Fruit fly (Drosophila melanogaster) whole organism, embryonic: Measurements from ENCODE around the gene CG31265.

Experiments used
- Asciz ChIP-seq: fragments of 200-800 bp; sonication (Bioruptor generic); optimal IDR thresholded peaks from 2 replicates; lab custom pipeline; 2017; ENCODE audit warnings: missing biosample characterization, mild to moderate bottlenecking, missing genetic modification characterization, missing genetic modification reagents
- Atf3 ChIP-seq: fragments of 200-800 bp; sonication (Bioruptor generic); optimal IDR thresholded peaks from 3 replicates; lab custom pipeline; 2016; ENCODE audit warnings: missing biosample characterization, missing genetic modification characterization
- CG10267 ChIP-seq: fragments of 200-800 bp; sonication (Bioruptor generic); optimal IDR thresholded peaks from 2 replicates; lab custom pipeline; 2018; ENCODE audit warnings: missing biosample characterization, mild to moderate bottlenecking, missing genetic modification characterization, moderate library complexity
- CG12104 ChIP-seq: fragments of 200-800 bp; sonication (Bioruptor generic); optimal IDR thresholded peaks from 3 replicates; lab custom pipeline; 2016; ENCODE audit warnings: missing biosample characterization, missing genetic modification characterization
- CG1233 ChIP-seq: fragments of 200-800 bp; sonication (Bioruptor generic); optimal IDR thresholded peaks from 4 replicates; lab custom pipeline; 2018; ENCODE audit warnings: missing biosample characterization, mild to moderate bottlenecking, missing genetic modification characterization
- CG12391 ChIP-seq: fragments of 200-800 bp; sonication (Bioruptor generic); optimal IDR thresholded peaks from 3 replicates; lab custom pipeline; 2018; ENCODE audit warnings: missing biosample characterization, mild to moderate bottlenecking, missing genetic modification characterization, moderate library complexity
- CG13624 ChIP-seq: fragments of 200-800 bp; sonication (Bioruptor generic); optimal IDR thresholded peaks from 2 replicates; lab custom pipeline; 2016; ENCODE audit warnings: missing biosample characterization, missing genetic modification characterization
- CG14710 ChIP-seq: fragments of 200-800 bp; sonication (Bioruptor generic); optimal IDR thresholded peaks from 3 replicates; lab custom pipeline; 2019; ENCODE audit warnings: missing biosample characterization, mild to moderate bottlenecking, missing genetic modification characterization, moderate library complexity
- CG17186 ChIP-seq: fragments of 200-800 bp; sonication (Bioruptor generic); optimal IDR thresholded peaks from 3 replicates; lab custom pipeline; 2017; ENCODE audit warnings: missing biosample characterization, missing genetic modification reagents, missing genetic modification characterization
- CG18476 ChIP-seq: fragments of 200-800 bp; sonication (Bioruptor generic); optimal IDR thresholded peaks from 2 replicates; lab custom pipeline; 2016; ENCODE audit warnings: missing biosample characterization, mild to moderate bottlenecking, missing genetic modification characterization
- CG2120 ChIP-seq: fragments of 200-800 bp; sonication (Bioruptor generic); optimal IDR thresholded peaks from 3 replicates; lab custom pipeline; 2016; ENCODE audit warnings: missing biosample characterization, missing genetic modification characterization
- CG2889 ChIP-seq: fragments of 200-800 bp; sonication (Bioruptor generic); IDR thresholded peaks from 3 replicates; pipeline ENCODE4 v1.3.6; 2022; ENCODE audit warnings: missing biosample characterization, missing genetic modification characterization
- CG30020 ChIP-seq: fragments of 200-800 bp; optimal IDR thresholded peaks from 2 replicates; lab custom pipeline; 2019; ENCODE audit warnings: missing biosample characterization, mild to moderate bottlenecking, missing genetic modification characterization, moderate library complexity
- CG31224 ChIP-seq: fragments of 200-800 bp; sonication (Bioruptor generic); IDR thresholded peaks from 2 replicates; pipeline ENCODE4 v1.3.6; 2022; ENCODE audit warnings: missing biosample characterization, missing genetic modification characterization
- CG34422 ChIP-seq: fragments of 200-800 bp; sonication (Bioruptor generic); IDR thresholded peaks from 3 replicates; pipeline ENCODE4 v1.3.6; 2022; ENCODE audit warnings: missing biosample characterization, missing genetic modification characterization
- CG3726 ChIP-seq: fragments of 200-800 bp; sonication (Bioruptor generic); IDR thresholded peaks from 3 replicates; pipeline ENCODE4, ENCODE4 v1.3.6; 2022; ENCODE audit warnings: missing biosample characterization, missing genetic modification characterization
- CG3995 ChIP-seq: fragments of 200-800 bp; sonication (Bioruptor generic); optimal IDR thresholded peaks from 3 replicates; lab custom pipeline; 2016; ENCODE audit warnings: missing biosample characterization, missing genetic modification characterization
- CG43689 ChIP-seq: fragments of 200-800 bp; sonication (Bioruptor generic); IDR thresholded peaks from 2 replicates; pipeline ENCODE4 v1.3.6; 2022; ENCODE audit warnings: missing biosample characterization, missing genetic modification characterization
- CG5953 ChIP-seq: fragments of 200-800 bp; sonication (Bioruptor generic); IDR thresholded peaks from 2 replicates; pipeline ENCODE4 v1.3.6; 2022; ENCODE audit warnings: missing biosample characterization, missing genetic modification characterization
- CG8281 ChIP-seq: fragments of 200-800 bp; sonication (Bioruptor generic); optimal IDR thresholded peaks from 2 replicates; lab custom pipeline; 2018; ENCODE audit warnings: missing biosample characterization, mild to moderate bottlenecking, missing genetic modification characterization, moderate library complexity
- CG8388 ChIP-seq: fragments of 200-800 bp; sonication (Bioruptor generic); optimal IDR thresholded peaks from 2 replicates; lab custom pipeline; 2019; ENCODE audit warnings: missing biosample characterization, mild to moderate bottlenecking, missing genetic modification characterization, moderate library complexity
- CG8944 ChIP-seq: fragments of 200-800 bp; sonication (Bioruptor generic); optimal IDR thresholded peaks from 3 replicates; lab custom pipeline; 2016; ENCODE audit warnings: missing biosample characterization, missing genetic modification characterization
- CG9609 ChIP-seq: fragments of 200-800 bp; sonication (Bioruptor generic); optimal IDR thresholded peaks from 3 replicates; lab custom pipeline; 2016; ENCODE audit warnings: missing biosample characterization, missing genetic modification characterization
- CoRest ChIP-seq: fragments of 200-800 bp; sonication (Bioruptor generic); optimal IDR thresholded peaks from 3 replicates; lab custom pipeline; 2018; ENCODE audit warnings: missing biosample characterization, mild to moderate bottlenecking, missing genetic modification characterization, moderate library complexity
- D19B ChIP-seq: fragments of 200-800 bp; sonication (Bioruptor generic); optimal IDR thresholded peaks from 2 replicates; lab custom pipeline; 2017; ENCODE audit warnings: missing biosample characterization, mild to moderate bottlenecking, missing genetic modification characterization
- Dfd ChIP-seq, 2 experiments: fragments of >200 bp; optimal IDR thresholded peaks; 2 replicates each; lab custom pipeline; 2017; ENCODE audit warnings: missing biosample characterization in 2 of 2, missing genetic modification characterization in 2 of 2
- Hand ChIP-seq: fragments of 200-800 bp; sonication (Bioruptor generic); optimal IDR thresholded peaks from 2 replicates; lab custom pipeline; 2017; ENCODE audit warnings: mild to moderate bottlenecking, missing biosample characterization, missing genetic modification reagents, missing genetic modification characterization
- HmgZ ChIP-seq: fragments of 200-800 bp; sonication (Bioruptor generic); optimal IDR thresholded peaks from 2 replicates; lab custom pipeline; 2018; ENCODE audit warnings: missing biosample characterization, mild to moderate bottlenecking, missing genetic modification characterization
- Oaz ChIP-seq: fragments of 200-800 bp; sonication (Bioruptor generic); IDR thresholded peaks from 2 replicates; pipeline ENCODE4 v1.3.6; 2022; ENCODE audit warnings: missing biosample characterization, missing genetic modification characterization
- PHDP ChIP-seq: fragments of 200-800 bp; sonication (Bioruptor generic); optimal IDR thresholded peaks from 3 replicates; lab custom pipeline; 2018; ENCODE audit warnings: missing biosample characterization, mild to moderate bottlenecking, missing genetic modification characterization, moderate library complexity
- Scr ChIP-seq: fragments of 200-800 bp; sonication (Bioruptor generic); IDR thresholded peaks from 2 replicates; pipeline ENCODE4 v1.3.6; 2022; ENCODE audit warnings: missing biosample characterization, missing genetic modification characterization; ENCODE audit not compliant: partially characterized antibody
- Side ChIP-seq: fragments of 200-800 bp; sonication (Bioruptor generic); optimal IDR thresholded peaks from 2 replicates; lab custom pipeline; 2016; ENCODE audit warnings: missing biosample characterization, missing genetic modification characterization
- Spps ChIP-seq: fragments of 200-800 bp; sonication (Bioruptor generic); optimal IDR thresholded peaks from 2 replicates; lab custom pipeline; 2018; ENCODE audit warnings: missing biosample characterization, mild to moderate bottlenecking, missing genetic modification characterization
- abd-A ChIP-seq: fragments of 200-800 bp; sonication (Bioruptor generic); optimal IDR thresholded peaks from 3 replicates; lab custom pipeline; 2019; ENCODE audit warnings: missing biosample characterization, mild to moderate bottlenecking, missing genetic modification characterization, moderate library complexity
- ac ChIP-seq: fragments of 200-800 bp; sonication (Bioruptor generic); optimal IDR thresholded peaks from 3 replicates; lab custom pipeline; 2017; ENCODE audit warnings: missing biosample characterization, mild to moderate bottlenecking, missing genetic modification characterization
- bab2 ChIP-seq: fragments of 200-800 bp; sonication (Bioruptor generic); optimal IDR thresholded peaks from 2 replicates; lab custom pipeline; 2016; ENCODE audit warnings: missing biosample characterization, missing genetic modification characterization
- bcd ChIP-seq: fragments of 200-800 bp; sonication (Bioruptor generic); optimal IDR thresholded peaks from 2 replicates; lab custom pipeline; 2017; ENCODE audit warnings: missing biosample characterization, mild to moderate bottlenecking, missing genetic modification characterization
- chn ChIP-seq: fragments of 200-800 bp; sonication (Bioruptor generic); optimal IDR thresholded peaks from 2 replicates; lab custom pipeline; 2016; ENCODE audit warnings: missing biosample characterization, missing genetic modification characterization
- croc ChIP-seq: fragments of 200-800 bp; sonication (Bioruptor generic); conservative IDR thresholded peaks from 3 replicates; pipeline ENCODE4 v1.3.6; 2022; ENCODE audit warnings: missing biosample characterization, missing genetic modification characterization
- dati ChIP-seq: fragments of 200-800 bp; sonication (Bioruptor generic); IDR thresholded peaks from 2 replicates; pipeline ENCODE4 v1.3.6; 2022; ENCODE audit warnings: missing biosample characterization, missing genetic modification characterization
- gcm2 ChIP-seq: fragments of 200-800 bp; sonication (Bioruptor generic); optimal IDR thresholded peaks from 2 replicates; lab custom pipeline; 2016; ENCODE audit warnings: missing biosample characterization, missing genetic modification characterization
- gsb ChIP-seq: fragments of 200-800 bp; sonication (Bioruptor generic); IDR thresholded peaks from 2 replicates; pipeline ENCODE4 v1.3.6; 2022; ENCODE audit warnings: missing biosample characterization, missing genetic modification characterization
- insv ChIP-seq, 2 experiments: fragments of 200-800 bp; sonication (Bioruptor generic); optimal IDR thresholded peaks; 3 replicates each; lab custom pipeline; 2016 to 2018; ENCODE audit warnings: missing biosample characterization in 2 of 2, missing genetic modification characterization in 2 of 2
- kni ChIP-seq: fragments of 200-800 bp; sonication (Bioruptor generic); optimal IDR thresholded peaks from 3 replicates; lab custom pipeline; 2017; ENCODE audit warnings: mild to moderate bottlenecking, missing biosample characterization, missing genetic modification reagents, missing genetic modification characterization
- lilli ChIP-seq: fragments of 200-800 bp; sonication (Bioruptor generic); optimal IDR thresholded peaks from 3 replicates; lab custom pipeline; 2016; ENCODE audit warnings: missing biosample characterization, missing genetic modification characterization
- onecut ChIP-seq: fragments of 200-800 bp; sonication (Bioruptor generic); IDR thresholded peaks from 2 replicates; pipeline ENCODE4 v1.3.6; 2022; ENCODE audit warnings: missing biosample characterization, missing genetic modification characterization
- otp ChIP-seq: fragments of 200-800 bp; sonication (Bioruptor generic); IDR thresholded peaks from 3 replicates; pipeline ENCODE4, ENCODE4 v1.3.6; 2022; ENCODE audit warnings: missing biosample characterization, missing genetic modification characterization
- prd ChIP-seq, 3 experiments: fragments of >200 bp in 2 of 3; fragments of 200-800 bp in 1 of 3; sonication (Bioruptor generic) in 1 of 3; optimal IDR thresholded peaks in 2 of 3; IDR thresholded peaks in 1 of 3; 2 replicates in 2 of 3; 3 replicates in 1 of 3; pipeline versions ENCODE4 v1.3.6 to Lab custom; 2017 to 2022; ENCODE audit warnings: missing biosample characterization in 1 of 3, missing genetic modification characterization in 1 of 3
- pum ChIP-seq: fragments of 200-800 bp; sonication (Bioruptor generic); optimal IDR thresholded peaks from 2 replicates; lab custom pipeline; 2016; ENCODE audit warnings: missing biosample characterization, missing genetic modification characterization
- run ChIP-seq: fragments of 200-800 bp; sonication (Bioruptor generic); optimal IDR thresholded peaks from 3 replicates; lab custom pipeline; 2018; ENCODE audit warnings: missing biosample characterization, mild to moderate bottlenecking, missing genetic modification characterization

The CG31265 gene

dm6 chr3R:17151376-17152026, 23.5 kb downstream of the CG31265 start, which contains the start of gene CG5292 (continued):
- TF ChIP-seq CG2889 (GFP tag; lab: Robert Waterston, UW) (no peak), gcm2 (peak; percentile 12), CG13624 (GFP tag; lab: Kevin White, UChicago) (no peak), chn (GFP tag; lab: Kevin White, UChicago) (peak; percentile 52), ac (GFP tag; lab: Kevin White, UChicago) (no peak), CG12391 (tag; lab: Kevin White, UChicago) (peak; percentile 58), otp (GFP tag; lab: Robert Waterston, UW) (no peak), CG31224 (no peak), Oaz (GFP tag; lab: Robert Waterston, UW) (no peak), CG3726 (0 out of 3 replicates have a peak, but pooled peaks have one; percentile 28), CG18476 (GFP tag; lab: Kevin White, UChicago) (no peak), PHDP (tag; lab: Kevin White, UChicago) (no peak), bab2 (GFP tag; lab: Kevin White, UChicago) (peak; percentile 19), CG34422 (GFP tag; lab: Robert Waterston, UW) (peak; percentile 79; the same call in 2 of the 3 replicates), CoRest (tag; lab: Kevin White, UChicago) (peak; percentile 73), prd (optimal IDR thresholded peaks at IDR 0.05; lab: Kevin White, UChicago) (no peak), prd (GFP tag; IDR thresholded peaks at IDR 0.05; lab: Robert Waterston, UW) (peak; percentile 68), Spps (tag; lab: Kevin White, UChicago) (no peak), abd-A (tag; lab: Kevin White, UChicago) (no peak), dati (GFP tag; lab: Robert Waterston, UW) (no peak), lilli (GFP tag; lab: Kevin White, UChicago) (no peak), Scr (GFP tag; lab: Robert Waterston, UW) (peak; percentile 54), CG43689 (GFP tag; lab: Robert Waterston, UW) (no peak), Asciz (GFP tag; lab: Kevin White, UChicago) (no peak), kni (GFP tag; lab: Kevin White, UChicago) (no peak), pum (GFP tag; lab: Kevin White, UChicago) (no peak), Atf3 (GFP tag; lab: Kevin White, UChicago) (no peak), CG17186 (peak; percentile 13), CG8281 (tag; lab: Kevin White, UChicago) (no peak), croc (peak; percentile 40; the same call in 2 of the 3 replicates), CG1233 (no peak), D19B (GFP tag; lab: Kevin White, UChicago) (peak; percentile 75), Side (GFP tag; lab: Kevin White, UChicago) (peak; percentile 50), Hand (GFP tag; lab: Kevin White, UChicago) (no peak), CG12104 (GFP tag; lab: Kevin White, UChicago) (no peak), gsb (GFP tag; lab: Robert Waterston, UW) (no peak), CG30020 (tag; lab: Kevin White, UChicago) (no peak), onecut (peak; percentile 52), Dfd (GFP tag; optimal IDR thresholded peaks at IDR 0.05; lab: Kevin White, UChicago) (no peak), CG8388 (GFP tag; lab: Kevin White, UChicago) (peak; percentile 38), HmgZ (tag; lab: Kevin White, UChicago) (peak; percentile 76), bcd (GFP tag; lab: Kevin White, UChicago) (peak; percentile 45), CG10267 (tag; lab: Kevin White, UChicago) (peak; percentile 85), insv (GFP tag; optimal IDR thresholded peaks at IDR 0.05; lab: Kevin White, UChicago) (no peak), run (tag; lab: Kevin White, UChicago) (no peak), CG2120 (peak; percentile 72), CG5953 (GFP tag; lab: Robert Waterston, UW) (0 out of 2 replicates have a peak, but pooled peaks have one; percentile 28), CG8944 (GFP tag; lab: Kevin White, UChicago) (no peak), CG9609 (GFP tag; lab: Kevin White, UChicago) (no peak), CG14710 (tag; lab: Kevin White, UChicago) (peak; percentile 80), CG3995 (GFP tag; lab: Kevin White, UChicago) (peak; percentile 99)
